Worm (Caenorhabditis elegans): ENCODE data around the gene T24C4.5.
A peak's percentile ranks its signal among the peaks of the same experiment; 100 is the strongest.

Gene T24C4.5

ce11 chrIII:835713-836278 is 43.7 kb downstream of the T24C4.5 start (continued):
- TF ChIP-seq madf-2 (tag; optimal IDR thresholded peaks at IDR 0.05) (peak; percentile 91), npax-4 (tag; optimal IDR thresholded peaks at IDR 0.05) (no peak), dve-1 (tag; optimal IDR thresholded peaks at IDR 0.05) (peak; percentile 43), ceh-18 (tag; optimal IDR thresholded peaks at IDR 0.05) (no peak), ceh-19 (GFP tag; optimal IDR thresholded peaks at IDR 0.05) (peak; percentile 32), C38D4.7 (GFP tag; optimal IDR thresholded peaks at IDR 0.05) (peak; percentile 61), ceh-31 (tag; optimal IDR thresholded peaks at IDR 0.05) (no peak), pax-1 (tag; optimal IDR thresholded peaks at IDR 0.05) (no peak), ceh-45 (GFP tag; IDR thresholded peaks at IDR 0.05) (peak; percentile 70), ceh-6 (GFP tag; optimal IDR thresholded peaks at IDR 0.05) (no peak), gmeb-2 (tag; optimal IDR thresholded peaks at IDR 0.05) (peak; percentile 73), K09A11.1 (tag; optimal IDR thresholded peaks at IDR 0.05; ENCODE audit: insufficient read depth) (no peak), fax-1 (tag; optimal IDR thresholded peaks at IDR 0.05) (no peak), K02D7.2 (tag; optimal IDR thresholded peaks at IDR 0.05) (peak; percentile 52), hlh-8 (tag; optimal IDR thresholded peaks at IDR 0.05) (no peak), pha-2 (tag; optimal IDR thresholded peaks at IDR 0.05) (peak; percentile 77), F13H6.1 (tag; optimal IDR thresholded peaks at IDR 0.05) (peak; percentile 13), hlh-13 (GFP tag; optimal IDR thresholded peaks at IDR 0.05) (no peak), ref-2 (tag; optimal IDR thresholded peaks at IDR 0.05) (peak; percentile 38), odd-2 (tag; optimal IDR thresholded peaks at IDR 0.05) (no peak), nhr-11 (tag; optimal IDR thresholded peaks at IDR 0.05) (peak; percentile 49), unc-55 (GFP tag; optimal IDR thresholded peaks at IDR 0.05) (no peak), Y22D7AL.16 (tag; optimal IDR thresholded peaks at IDR 0.05) (peak; percentile 50)

- no peak for TF ChIP-seq unc-55 (GFP tag; optimal IDR thresholded peaks at IDR 0.05)
- no peak for TF ChIP-seq ztf-16 (tag; optimal IDR thresholded peaks at IDR 0.05)
- peak; percentile 54 for TF ChIP-seq ama-1 (optimal IDR thresholded peaks at IDR 0.05)
- no peak for TF ChIP-seq K02D7.2 (tag; optimal IDR thresholded peaks at IDR 0.05)
Measured at ce11 chrIII:835208-835607, 44.3 kb downstream of the T24C4.5 start.

ce11 chrIII:834443-834815 is 45.1 kb downstream of the T24C4.5 start:
- TF ChIP-seq ets-4 (tag; optimal IDR thresholded peaks at IDR 0.05) (no peak), ceh-45 (GFP tag; IDR thresholded peaks at IDR 0.05) (0 out of 2 replicates have a peak, but pooled peaks have one; percentile 25)

ce11 chrIII:833711-834442 is 45.7 kb downstream of the T24C4.5 start:
- TF ChIP-seq unc-3 (GFP tag; conservative IDR thresholded peaks at IDR 0.05), result no peak
- peak; percentile 17 for TF ChIP-seq unc-3 (tag; optimal IDR thresholded peaks at IDR 0.05)
- TF ChIP-seq pha-2 (tag; optimal IDR thresholded peaks at IDR 0.05), result peak; percentile 18
- no peak for TF ChIP-seq tbx-7 (tag; optimal IDR thresholded peaks at IDR 0.05)
- TF ChIP-seq elt-2 (tag; optimal IDR thresholded peaks at IDR 0.05), result peak; percentile 78
- peak; percentile 28 for TF ChIP-seq F13H6.1 (tag; optimal IDR thresholded peaks at IDR 0.05)
- peak; percentile 56 for TF ChIP-seq ama-1 (optimal IDR thresholded peaks at IDR 0.05)
- no peak for TF ChIP-seq Y22D7AL.16 (tag; optimal IDR thresholded peaks at IDR 0.05)
- peak; percentile 92 for TF ChIP-seq nfya-1 (tag; optimal IDR thresholded peaks at IDR 0.05)
- TF ChIP-seq sox-2 (GFP tag; IDR thresholded peaks at IDR 0.05), result no peak
- TF ChIP-seq fkh-10 (GFP tag; optimal IDR thresholded peaks at IDR 0.05), result peak; percentile 15
- TF ChIP-seq tbx-2 (tag; optimal IDR thresholded peaks at IDR 0.05), result peak; percentile 95
- no peak for TF ChIP-seq pat-9 (tag; optimal IDR thresholded peaks at IDR 0.05)
- peak; percentile 48 for TF ChIP-seq ceh-2 (tag; optimal IDR thresholded peaks at IDR 0.05)
- TF ChIP-seq sox-4 (tag; optimal IDR thresholded peaks at IDR 0.05), result no peak
- TF ChIP-seq unc-42 (tag; optimal IDR thresholded peaks at IDR 0.05), result peak; percentile 29
- TF ChIP-seq K02D7.2 (tag; optimal IDR thresholded peaks at IDR 0.05), result no peak
- no peak for TF ChIP-seq nhr-11 (tag; optimal IDR thresholded peaks at IDR 0.05)
- peak; percentile 76 for TF ChIP-seq ref-2 (tag; optimal IDR thresholded peaks at IDR 0.05)
- peak; percentile 96 for TF ChIP-seq hlh-30 (tag; optimal IDR thresholded peaks at IDR 0.05; ENCODE audit: insufficient read depth)
- peak; percentile 9 for TF ChIP-seq ztf-16 (tag; optimal IDR thresholded peaks at IDR 0.05)
- TF ChIP-seq ceh-18 (tag; optimal IDR thresholded peaks at IDR 0.05), result peak; percentile 82
- peak; percentile 51 for TF ChIP-seq ets-4 (tag; optimal IDR thresholded peaks at IDR 0.05)
- no peak for TF ChIP-seq fax-1 (tag; optimal IDR thresholded peaks at IDR 0.05)
- TF ChIP-seq hlh-13 (GFP tag; optimal IDR thresholded peaks at IDR 0.05), result no peak
- TF ChIP-seq pqm-1 (tag; optimal IDR thresholded peaks at IDR 0.05), result peak; percentile 42
- TF ChIP-seq pax-1 (tag; optimal IDR thresholded peaks at IDR 0.05), result peak; percentile 90
- TF ChIP-seq rnt-1 (tag; optimal IDR thresholded peaks at IDR 0.05), result peak; percentile 85
- peak; percentile 2 for TF ChIP-seq fkh-6 (tag; optimal IDR thresholded peaks at IDR 0.05)
- TF ChIP-seq ceh-31 (tag; optimal IDR thresholded peaks at IDR 0.05), result peak; percentile 87
- TF ChIP-seq K09A11.1 (tag; optimal IDR thresholded peaks at IDR 0.05; ENCODE audit: insufficient read depth), result peak; percentile 65
- TF ChIP-seq ceh-34 (tag; optimal IDR thresholded peaks at IDR 0.05), result peak; percentile 41

All from whole organism, late embryonic.